Fruit fly (Drosophila melanogaster) whole organism, embryonic: ENCODE results near the gene fok.

Source experiments
- B-H1 ChIP-seq: fragments of 200-800 bp; sonication (Bioruptor generic); IDR thresholded peaks from 3 replicates; pipeline ENCODE4 v1.3.6; 2022; ENCODE audit warnings: missing biosample characterization, missing genetic modification characterization
- CG10959 ChIP-seq: fragments of 200-800 bp; sonication (Bioruptor generic); IDR thresholded peaks from 2 replicates; pipeline ENCODE4 v1.3.6; 2022; ENCODE audit warnings: missing biosample characterization, missing genetic modification characterization
- CG12236 ChIP-seq: fragments of 200-800 bp; sonication (Bioruptor generic); optimal IDR thresholded peaks from 2 replicates; lab custom pipeline; 2016; ENCODE audit warnings: missing biosample characterization, missing genetic modification characterization
- CG12299 ChIP-seq: fragments of 200-800 bp; sonication (Bioruptor generic); optimal IDR thresholded peaks from 2 replicates; lab custom pipeline; 2018; ENCODE audit warnings: missing biosample characterization, mild to moderate bottlenecking, missing genetic modification characterization
- CG13287 ChIP-seq: fragments of 200-800 bp; sonication (Bioruptor generic); IDR thresholded peaks from 2 replicates; pipeline ENCODE4 v1.3.6; 2022; ENCODE audit warnings: missing biosample characterization, missing genetic modification characterization; ENCODE audit not compliant: partially characterized antibody
- CG13296 ChIP-seq: fragments of 200-800 bp; sonication (Bioruptor generic); optimal IDR thresholded peaks from 3 replicates; lab custom pipeline; 2018; ENCODE audit warnings: missing biosample characterization, mild to moderate bottlenecking, missing genetic modification characterization
- CG13775 ChIP-seq: fragments of 200-800 bp; sonication (Bioruptor generic); optimal IDR thresholded peaks from 3 replicates; lab custom pipeline; 2017; ENCODE audit warnings: missing biosample characterization, mild to moderate bottlenecking, missing genetic modification characterization
- CG17186 ChIP-seq: fragments of 200-800 bp; sonication (Bioruptor generic); optimal IDR thresholded peaks from 3 replicates; lab custom pipeline; 2017; ENCODE audit warnings: missing biosample characterization, missing genetic modification reagents, missing genetic modification characterization
- CG18262 ChIP-seq: fragments of 200-800 bp; optimal IDR thresholded peaks from 3 replicates; lab custom pipeline; 2019; ENCODE audit warnings: missing biosample characterization, mild to moderate bottlenecking, missing genetic modification characterization, moderate library complexity
- CG18764 ChIP-seq: fragments of 200-800 bp; sonication (Bioruptor generic); optimal IDR thresholded peaks from 3 replicates; lab custom pipeline; 2016; ENCODE audit warnings: missing biosample characterization, missing genetic modification characterization
- CG2712 ChIP-seq: fragments of 200-800 bp; optimal IDR thresholded peaks from 3 replicates; lab custom pipeline; 2019; ENCODE audit warnings: missing biosample characterization, mild to moderate bottlenecking, missing genetic modification characterization, moderate library complexity
- CG30403 ChIP-seq: fragments of 200-800 bp; sonication (Bioruptor generic); optimal IDR thresholded peaks from 3 replicates; lab custom pipeline; 2016; ENCODE audit warnings: missing biosample characterization, missing genetic modification characterization
- CG31224 ChIP-seq: fragments of 200-800 bp; sonication (Bioruptor generic); IDR thresholded peaks from 2 replicates; pipeline ENCODE4 v1.3.6; 2022; ENCODE audit warnings: missing biosample characterization, missing genetic modification characterization
- CG33557 ChIP-seq: fragments of 200-800 bp; sonication (Bioruptor generic); optimal IDR thresholded peaks from 2 replicates; lab custom pipeline; 2019; ENCODE audit warnings: missing biosample characterization, mild to moderate bottlenecking, missing genetic modification characterization, moderate library complexity
- CG3838 ChIP-seq: fragments of 200-800 bp; sonication (Bioruptor generic); optimal IDR thresholded peaks from 3 replicates; lab custom pipeline; 2016; ENCODE audit warnings: missing biosample characterization, missing genetic modification characterization
- CG4360 ChIP-seq: fragments of 200-800 bp; sonication (Bioruptor generic); IDR thresholded peaks from 2 replicates; pipeline ENCODE4 v1.3.6; 2022; ENCODE audit warnings: missing biosample characterization, missing genetic modification characterization
- CG7786 ChIP-seq: fragments of 200-800 bp; sonication (Bioruptor generic); optimal IDR thresholded peaks from 2 replicates; lab custom pipeline; 2016; ENCODE audit warnings: missing biosample characterization, missing genetic modification characterization
- CG7963 ChIP-seq: fragments of 200-800 bp; sonication (Bioruptor generic); IDR thresholded peaks from 3 replicates; pipeline ENCODE4 v1.3.6; 2022; ENCODE audit warnings: missing biosample characterization, missing genetic modification characterization; ENCODE audit not compliant: partially characterized antibody
- CG8089 ChIP-seq: fragments of 200-800 bp; sonication (Bioruptor generic); optimal IDR thresholded peaks from 3 replicates; lab custom pipeline; 2016; ENCODE audit warnings: missing biosample characterization, missing genetic modification characterization
- CG8359 ChIP-seq: fragments of 200-800 bp; sonication (Bioruptor generic); optimal IDR thresholded peaks from 2 replicates; lab custom pipeline; 2017; ENCODE audit warnings: missing biosample characterization, mild to moderate bottlenecking, missing genetic modification characterization, borderline replicate concordance
- CG8765 ChIP-seq: fragments of 200-800 bp; sonication (Bioruptor generic); IDR thresholded peaks from 2 replicates; pipeline ENCODE4 v1.3.6; 2022; ENCODE audit warnings: missing biosample characterization, missing genetic modification characterization
- CG9609 ChIP-seq: fragments of 200-800 bp; sonication (Bioruptor generic); optimal IDR thresholded peaks from 3 replicates; lab custom pipeline; 2016; ENCODE audit warnings: missing biosample characterization, missing genetic modification characterization
- CHES-1-like ChIP-seq: fragments of 200-800 bp; sonication (Bioruptor generic); optimal IDR thresholded peaks from 2 replicates; lab custom pipeline; 2016; ENCODE audit warnings: missing biosample characterization, missing genetic modification characterization
- Dip2 ChIP-seq: fragments of 200-800 bp; sonication (Bioruptor generic); IDR thresholded peaks from 2 replicates; pipeline ENCODE4 v1.3.6; 2022; ENCODE audit warnings: missing biosample characterization, missing genetic modification characterization
- ERR ChIP-seq: fragments of 200-800 bp; sonication (Bioruptor generic); optimal IDR thresholded peaks from 2 replicates; lab custom pipeline; 2016; ENCODE audit warnings: missing biosample characterization, missing genetic modification characterization
- HHEX ChIP-seq: fragments of 200-800 bp; sonication (Bioruptor generic); optimal IDR thresholded peaks from 3 replicates; lab custom pipeline; 2017; ENCODE audit warnings: missing biosample characterization, mild to moderate bottlenecking, missing genetic modification characterization, missing genetic modification reagents
- Hr39 ChIP-seq: fragments of >200 bp; optimal IDR thresholded peaks from 2 replicates; lab custom pipeline; 2017
- Hr51 ChIP-seq, 2 experiments: fragments of 200-800 bp; sonication (Bioruptor generic); optimal IDR thresholded peaks; 2 replicates in 1 of 2; 3 replicates in 1 of 2; lab custom pipeline; 2016 to 2018; ENCODE audit warnings: missing biosample characterization in 2 of 2, missing genetic modification characterization in 2 of 2, mild to moderate bottlenecking in 1 of 2, moderate library complexity in 1 of 2
- Hr78 ChIP-seq, 2 experiments: fragments of 200-800 bp in 1 of 2; fragments of >200 bp in 1 of 2; sonication (Bioruptor generic) in 1 of 2; optimal IDR thresholded peaks; 2 replicates each; lab custom pipeline; 2017 to 2019; ENCODE audit warnings: missing biosample characterization in 2 of 2, missing genetic modification characterization in 2 of 2, mild to moderate bottlenecking in 1 of 2, moderate library complexity in 1 of 2
- Meics ChIP-seq: fragments of 200-800 bp; sonication (Bioruptor generic); optimal IDR thresholded peaks from 2 replicates; lab custom pipeline; 2017; ENCODE audit warnings: missing biosample characterization, mild to moderate bottlenecking, missing genetic modification characterization
- Mes4 ChIP-seq: fragments of 200-800 bp; sonication (Bioruptor generic); optimal IDR thresholded peaks from 2 replicates; lab custom pipeline; 2016; ENCODE audit warnings: missing biosample characterization, missing genetic modification characterization
- NK7.1 ChIP-seq: fragments of 200-800 bp; sonication (Bioruptor generic); optimal IDR thresholded peaks from 3 replicates; lab custom pipeline; 2016; ENCODE audit warnings: missing biosample characterization, missing genetic modification characterization
- ara ChIP-seq: fragments of 200-800 bp; sonication (Bioruptor generic); IDR thresholded peaks from 2 replicates; pipeline ENCODE4 v1.3.6; 2022; ENCODE audit warnings: missing biosample characterization, missing genetic modification characterization
- az2 ChIP-seq: fragments of 200-800 bp; sonication (Bioruptor generic); optimal IDR thresholded peaks from 3 replicates; lab custom pipeline; 2016; ENCODE audit warnings: missing biosample characterization, missing genetic modification characterization
- cad ChIP-seq: fragments of >200 bp; optimal IDR thresholded peaks from 2 replicates; lab custom pipeline; 2017; ENCODE audit warnings: missing biosample characterization, missing genetic modification characterization
- corto ChIP-seq: fragments of 200-800 bp; sonication (Bioruptor generic); optimal IDR thresholded peaks from 2 replicates; lab custom pipeline; 2016; ENCODE audit warnings: missing biosample characterization, mild to moderate bottlenecking, missing genetic modification characterization, moderate library complexity
- crc ChIP-seq: fragments of 200-800 bp; sonication (Bioruptor generic); optimal IDR thresholded peaks from 2 replicates; lab custom pipeline; 2016; ENCODE audit warnings: missing biosample characterization, missing genetic modification characterization
- dimm ChIP-seq: fragments of 200-800 bp; sonication (Bioruptor generic); IDR thresholded peaks from 2 replicates; pipeline ENCODE4 v1.3.6; 2022; ENCODE audit warnings: missing biosample characterization, missing genetic modification characterization
- dm ChIP-seq: fragments of 200-800 bp; sonication (Bioruptor generic); optimal IDR thresholded peaks from 3 replicates; lab custom pipeline; 2016; ENCODE audit warnings: missing biosample characterization, missing genetic modification characterization
- eve ChIP-seq, 2 experiments: fragments of >200 bp; optimal IDR thresholded peaks; 2 replicates each; lab custom pipeline; 2017; ENCODE audit warnings: missing biosample characterization in 2 of 2, missing genetic modification characterization in 2 of 2
- eyg ChIP-seq: fragments of 200-800 bp; sonication (Bioruptor generic); optimal IDR thresholded peaks from 3 replicates; lab custom pipeline; 2016; ENCODE audit warnings: missing biosample characterization, missing genetic modification characterization
- fd102C ChIP-seq: fragments of 200-800 bp; sonication (Bioruptor generic); optimal IDR thresholded peaks from 2 replicates; lab custom pipeline; 2018; ENCODE audit warnings: missing biosample characterization, mild to moderate bottlenecking, missing genetic modification characterization, moderate library complexity
- gro ChIP-seq: fragments of 200-800 bp; sonication (Bioruptor generic); optimal IDR thresholded peaks from 2 replicates; lab custom pipeline; 2016; ENCODE audit warnings: missing biosample characterization, missing genetic modification characterization
- ind ChIP-seq: fragments of 200-800 bp; sonication (Bioruptor generic); optimal IDR thresholded peaks from 3 replicates; lab custom pipeline; 2016; ENCODE audit warnings: missing biosample characterization, missing genetic modification characterization
- lov ChIP-seq, 2 experiments: fragments of 200-800 bp in 1 of 2; fragments of >200 bp in 1 of 2; sonication (Bioruptor generic) in 1 of 2; IDR thresholded peaks in 1 of 2; optimal IDR thresholded peaks in 1 of 2; 2 replicates in 1 of 2; 3 replicates in 1 of 2; pipeline versions ENCODE4 v1.3.6 to Lab custom; 2017 to 2022; ENCODE audit warnings: missing biosample characterization in 1 of 2, missing genetic modification characterization in 1 of 2
- pnt ChIP-seq: fragments of 200-800 bp; sonication (Bioruptor generic); optimal IDR thresholded peaks from 3 replicates; lab custom pipeline; 2016; ENCODE audit warnings: missing biosample characterization, missing genetic modification characterization
- psq ChIP-seq: fragments of 200-800 bp; sonication (Bioruptor generic); optimal IDR thresholded peaks from 2 replicates; lab custom pipeline; 2017; ENCODE audit warnings: missing biosample characterization, missing genetic modification characterization
- sob ChIP-seq: fragments of 200-800 bp; sonication (Bioruptor generic); IDR thresholded peaks from 2 replicates; pipeline ENCODE4 v1.3.6; 2022; ENCODE audit warnings: missing biosample characterization, missing genetic modification characterization
- sqz ChIP-seq: fragments of 200-800 bp; sonication (Bioruptor generic); optimal IDR thresholded peaks from 3 replicates; lab custom pipeline; 2018; ENCODE audit warnings: missing biosample characterization, mild to moderate bottlenecking, missing genetic modification characterization
- wor ChIP-seq: fragments of 200-800 bp; sonication (Bioruptor generic); IDR thresholded peaks from 2 replicates; pipeline ENCODE4 v1.3.6; 2022; ENCODE audit warnings: missing biosample characterization, missing genetic modification characterization

The fok gene

dm6 chr2L:20091094-20091679, 6.3 kb upstream of the fok start, which contains the start of the genes CG10747 and Pyroxd1 (continued):
- TF ChIP-seq CG33557, result peak; percentile 94
- peak; percentile 82 for TF ChIP-seq dm (GFP tag; lab: Kevin White, UChicago)
- no peak for TF ChIP-seq Hr39 (lab: Kevin White, UChicago)
- TF ChIP-seq CG8089, result peak; percentile 87
- peak; percentile 98 for TF ChIP-seq az2 (GFP tag; lab: Kevin White, UChicago)
- TF ChIP-seq CG12236, result peak; percentile 86
- peak; percentile 91 for TF ChIP-seq B-H1 (GFP tag; lab: Robert Waterston, UW)
- TF ChIP-seq NK7.1 (GFP tag; lab: Kevin White, UChicago), result peak; percentile 90
- TF ChIP-seq CG9609 (GFP tag; lab: Kevin White, UChicago), result peak; percentile 93
- TF ChIP-seq CG13296 (GFP tag; lab: Kevin White, UChicago), result peak; percentile 97
- peak; percentile 91 for TF ChIP-seq CG3838
- TF ChIP-seq CG4360 (GFP tag; lab: Robert Waterston, UW), result peak; percentile 35; the same call in 1 of the 2 replicates
- peak; percentile 95 for TF ChIP-seq gro (GFP tag; lab: Kevin White, UChicago)
- peak; percentile 42; the same call in 1 of the 2 replicates for TF ChIP-seq Dip2
- peak; percentile 94 for TF ChIP-seq wor (GFP tag; lab: Robert Waterston, UW)
- peak; percentile 97 for TF ChIP-seq CG2712 (tag; lab: Kevin White, UChicago)
- TF ChIP-seq eve (GFP tag; optimal IDR thresholded peaks at IDR 0.05; lab: Kevin White, UChicago), result no peak
- TF ChIP-seq CG7786 (GFP tag; lab: Kevin White, UChicago), result peak; percentile 95
- peak; percentile 95 for TF ChIP-seq pnt
- peak; percentile 89 for TF ChIP-seq corto (GFP tag; lab: Kevin White, UChicago)
- TF ChIP-seq Hr51 (GFP tag; optimal IDR thresholded peaks at IDR 0.05; lab: Kevin White, UChicago), result peak; percentile 94 to 97
- 0 out of 2 replicates have a peak, but pooled peaks have one; percentile 53 for TF ChIP-seq dimm (GFP tag; lab: Robert Waterston, UW)
- TF ChIP-seq CG13287 (GFP tag; lab: Robert Waterston, UW), result peak; percentile 31; the same call in 1 of the 2 replicates
- peak in 1 of 2 experiments; percentile 81 for TF ChIP-seq Hr78 (GFP tag; optimal IDR thresholded peaks at IDR 0.05; lab: Kevin White, UChicago)
- peak; percentile 96 for TF ChIP-seq CG12299
- no peak for TF ChIP-seq sqz
- TF ChIP-seq CHES-1-like (GFP tag; lab: Kevin White, UChicago), result peak; percentile 90
- peak; percentile 94 for TF ChIP-seq HHEX (GFP tag; lab: Kevin White, UChicago)
- peak; percentile 99 for TF ChIP-seq CG30403 (GFP tag; lab: Kevin White, UChicago)
- TF ChIP-seq fd102C (GFP tag; lab: Kevin White, UChicago), result peak; percentile 40
- peak; percentile 85 for TF ChIP-seq psq (GFP tag; lab: Kevin White, UChicago)
- no peak for TF ChIP-seq cad (GFP tag; lab: Kevin White, UChicago)
- peak; percentile 96 for TF ChIP-seq CG18262 (tag; lab: Kevin White, UChicago)
- no peak for TF ChIP-seq lov (optimal IDR thresholded peaks at IDR 0.05; lab: Kevin White, UChicago)
- TF ChIP-seq lov (GFP tag; IDR thresholded peaks at IDR 0.05; lab: Robert Waterston, UW), result 0 out of 3 replicates have a peak, but pooled peaks have one; percentile 65
- TF ChIP-seq ERR (GFP tag; lab: Kevin White, UChicago), result peak; percentile 81
- peak; percentile 90 for TF ChIP-seq Mes4 (GFP tag; lab: Kevin White, UChicago)
- peak; percentile 63 for TF ChIP-seq CG17186 (GFP tag; lab: Kevin White, UChicago)
- peak; percentile 80 for TF ChIP-seq CG8359 (GFP tag; lab: Kevin White, UChicago)
- TF ChIP-seq ara (GFP tag; lab: Robert Waterston, UW), result peak; percentile 92
- TF ChIP-seq sob (GFP tag; lab: Robert Waterston, UW), result peak; percentile 97
- peak; percentile 94 for TF ChIP-seq CG8765
- peak; percentile 97 for TF ChIP-seq CG13775 (GFP tag; lab: Kevin White, UChicago)
- peak; percentile 79 for TF ChIP-seq CG10959
- no peak for TF ChIP-seq CG7963
- peak; percentile 91 for TF ChIP-seq CG18764 (GFP tag; lab: Kevin White, UChicago)
- TF ChIP-seq crc (GFP tag; lab: Kevin White, UChicago), result peak; percentile 90
- peak; percentile 97 for TF ChIP-seq ind (GFP tag; lab: Kevin White, UChicago)
- peak; percentile 89 for TF ChIP-seq CG31224 (GFP tag; lab: Robert Waterston, UW)
- peak; percentile 96 for TF ChIP-seq Meics
- TF ChIP-seq eyg (GFP tag; lab: Kevin White, UChicago), result peak; percentile 79
